Fruit fly (Drosophila melanogaster) whole organism, embryonic: Measurements from ENCODE around the gene Ir31a.

Experiments
- Atf-2 ChIP-seq: fragments of 200-800 bp; sonication (Bioruptor generic); optimal IDR thresholded peaks from 2 replicates; lab custom pipeline; 2016; ENCODE audit warnings: missing biosample characterization, missing genetic modification characterization
- CG10366 ChIP-seq: fragments of 200-800 bp; sonication (Bioruptor generic); IDR thresholded peaks from 2 replicates; pipeline ENCODE4 v1.3.6; 2022; ENCODE audit warnings: missing biosample characterization, missing genetic modification characterization
- CG11723 ChIP-seq: fragments of 200-800 bp; sonication (Bioruptor generic); optimal IDR thresholded peaks from 2 replicates; lab custom pipeline; 2017; ENCODE audit warnings: missing biosample characterization, mild to moderate bottlenecking, missing genetic modification characterization
- CG12219 ChIP-seq: fragments of 200-800 bp; sonication (Bioruptor generic); optimal IDR thresholded peaks from 3 replicates; lab custom pipeline; 2018; ENCODE audit warnings: missing biosample characterization, mild to moderate bottlenecking, missing genetic modification characterization
- CG12942 ChIP-seq: fragments of 200-800 bp; sonication (Bioruptor generic); optimal IDR thresholded peaks from 3 replicates; lab custom pipeline; 2016; ENCODE audit warnings: missing biosample characterization, missing genetic modification characterization
- CG13894 ChIP-seq: fragments of 200-800 bp; sonication (Bioruptor generic); optimal IDR thresholded peaks from 3 replicates; lab custom pipeline; 2018; ENCODE audit warnings: missing biosample characterization, mild to moderate bottlenecking, missing genetic modification characterization, moderate library complexity
- CG14014 ChIP-seq: fragments of 200-800 bp; sonication (Bioruptor generic); IDR thresholded peaks from 2 replicates; pipeline ENCODE4 v1.3.6; 2022; ENCODE audit warnings: missing biosample characterization, missing genetic modification characterization
- CG17385 ChIP-seq: fragments of 200-800 bp; sonication (Bioruptor generic); optimal IDR thresholded peaks from 3 replicates; lab custom pipeline; 2018; ENCODE audit warnings: missing biosample characterization, mild to moderate bottlenecking, missing genetic modification characterization
- CG34376 ChIP-seq: fragments of 200-800 bp; sonication (Bioruptor generic); optimal IDR thresholded peaks from 2 replicates; lab custom pipeline; 2018; ENCODE audit warnings: missing biosample characterization, mild to moderate bottlenecking, missing genetic modification characterization
- CG3995 ChIP-seq: fragments of 200-800 bp; sonication (Bioruptor generic); optimal IDR thresholded peaks from 3 replicates; lab custom pipeline; 2016; ENCODE audit warnings: missing biosample characterization, missing genetic modification characterization
- CG4424 ChIP-seq: fragments of 200-800 bp; sonication (Bioruptor generic); optimal IDR thresholded peaks from 3 replicates; lab custom pipeline; 2016; ENCODE audit warnings: missing biosample characterization, missing genetic modification characterization
- CG4730 ChIP-seq: fragments of 200-800 bp; sonication (Bioruptor generic); IDR thresholded peaks from 2 replicates; pipeline ENCODE4 v1.3.6; 2022; ENCODE audit warnings: missing biosample characterization, missing genetic modification characterization
- CG5953 ChIP-seq: fragments of 200-800 bp; sonication (Bioruptor generic); IDR thresholded peaks from 2 replicates; pipeline ENCODE4 v1.3.6; 2022; ENCODE audit warnings: missing biosample characterization, missing genetic modification characterization
- CG7556 ChIP-seq: fragments of 200-800 bp; sonication (Bioruptor generic); optimal IDR thresholded peaks from 2 replicates; lab custom pipeline; 2017; ENCODE audit warnings: missing biosample characterization, mild to moderate bottlenecking, missing genetic modification characterization
- CG8478 ChIP-seq: fragments of >200 bp; optimal IDR thresholded peaks from 2 replicates; lab custom pipeline; 2018
- CG9727 ChIP-seq: fragments of 200-800 bp; sonication (Bioruptor generic); optimal IDR thresholded peaks from 3 replicates; lab custom pipeline; 2017; ENCODE audit warnings: missing biosample characterization, mild to moderate bottlenecking, missing genetic modification characterization
- Camta ChIP-seq: fragments of 200-800 bp; sonication (Bioruptor generic); optimal IDR thresholded peaks from 2 replicates; lab custom pipeline; 2016; ENCODE audit warnings: missing biosample characterization, missing genetic modification characterization
- CoRest ChIP-seq: fragments of 200-800 bp; sonication (Bioruptor generic); optimal IDR thresholded peaks from 3 replicates; lab custom pipeline; 2018; ENCODE audit warnings: missing biosample characterization, mild to moderate bottlenecking, missing genetic modification characterization, moderate library complexity
- Dll ChIP-seq: fragments of 200-800 bp; sonication (Bioruptor generic); IDR thresholded peaks from 4 replicates; pipeline ENCODE4 v1.3.6; 2022; ENCODE audit warnings: missing biosample characterization, missing genetic modification characterization; ENCODE audit not compliant: partially characterized antibody
- Ets65A ChIP-seq: fragments of 200-800 bp; sonication (Bioruptor generic); peaks from one replicate; lab custom pipeline; 2016; ENCODE audit warnings: missing biosample characterization, missing genetic modification characterization
- GATAe ChIP-seq: fragments of 200-800 bp; sonication (Bioruptor generic); conservative IDR thresholded peaks from 2 replicates; pipeline ENCODE4 v1.3.6; 2022; ENCODE audit warnings: missing biosample characterization, missing genetic modification characterization
- H15 ChIP-seq: fragments of 200-800 bp; sonication (Bioruptor generic); IDR thresholded peaks from 3 replicates; pipeline ENCODE4 v1.3.6; 2022; ENCODE audit warnings: missing biosample characterization, missing genetic modification characterization
- Hr51 ChIP-seq, 2 experiments: fragments of 200-800 bp; sonication (Bioruptor generic); optimal IDR thresholded peaks; 2 replicates in 1 of 2; 3 replicates in 1 of 2; lab custom pipeline; 2016 to 2018; ENCODE audit warnings: missing biosample characterization in 2 of 2, missing genetic modification characterization in 2 of 2, mild to moderate bottlenecking in 1 of 2, moderate library complexity in 1 of 2
- MBD-R2 ChIP-seq: fragments of 200-800 bp; sonication (Bioruptor generic); IDR thresholded peaks from 2 replicates; pipeline ENCODE4 v1.3.6; 2022; ENCODE audit warnings: missing biosample characterization, missing genetic modification characterization
- Nf-YB ChIP-seq: fragments of 200-800 bp; sonication (Bioruptor generic); optimal IDR thresholded peaks from 3 replicates; lab custom pipeline; 2019; ENCODE audit warnings: missing biosample characterization, mild to moderate bottlenecking, missing genetic modification characterization, moderate library complexity
- Nf-YC ChIP-seq: fragments of 200-800 bp; optimal IDR thresholded peaks from 3 replicates; lab custom pipeline; 2019; ENCODE audit warnings: missing biosample characterization, mild to moderate bottlenecking, missing genetic modification characterization, moderate library complexity
- Rfx ChIP-seq: fragments of 200-800 bp; sonication (Bioruptor generic); IDR thresholded peaks from 2 replicates; pipeline ENCODE4 v1.3.6; 2022; ENCODE audit warnings: missing biosample characterization, missing genetic modification characterization
- Stat92E ChIP-seq, 3 experiments: fragments of >200 bp in 2 of 3; fragments of 200-800 bp in 1 of 3; sonication (Bioruptor generic) in 1 of 3; optimal IDR thresholded peaks; 2 replicates each; lab custom pipeline; 2017 to 2019; ENCODE audit warnings: missing biosample characterization in 3 of 3, missing genetic modification characterization in 3 of 3, mild to moderate bottlenecking in 1 of 3, moderate library complexity in 1 of 3
- Usf ChIP-seq: fragments of 200-800 bp; sonication (Bioruptor generic); optimal IDR thresholded peaks from 2 replicates; lab custom pipeline; 2017; ENCODE audit warnings: missing genotype, missing biosample characterization, missing genetic modification characterization
- ab ChIP-seq: fragments of 200-800 bp; sonication (Bioruptor generic); optimal IDR thresholded peaks from 2 replicates; lab custom pipeline; 2016; ENCODE audit warnings: missing biosample characterization, missing genetic modification characterization
- abd-A ChIP-seq: fragments of 200-800 bp; sonication (Bioruptor generic); optimal IDR thresholded peaks from 3 replicates; lab custom pipeline; 2019; ENCODE audit warnings: missing biosample characterization, mild to moderate bottlenecking, missing genetic modification characterization, moderate library complexity
- ara ChIP-seq: fragments of 200-800 bp; sonication (Bioruptor generic); IDR thresholded peaks from 2 replicates; pipeline ENCODE4 v1.3.6; 2022; ENCODE audit warnings: missing biosample characterization, missing genetic modification characterization
- bigmax ChIP-seq: fragments of 200-800 bp; sonication (Bioruptor generic); optimal IDR thresholded peaks from 2 replicates; lab custom pipeline; 2018; ENCODE audit warnings: missing biosample characterization, mild to moderate bottlenecking, missing genetic modification characterization
- chif ChIP-seq, 2 experiments: fragments of 200-800 bp; sonication (Bioruptor generic); optimal IDR thresholded peaks; 3 replicates each; lab custom pipeline; 2016; ENCODE audit warnings: missing biosample characterization in 2 of 2, missing genetic modification characterization in 2 of 2
- cwo ChIP-seq: fragments of 200-800 bp; sonication (Bioruptor generic); optimal IDR thresholded peaks from 3 replicates; lab custom pipeline; 2017; ENCODE audit warnings: missing biosample characterization, missing genetic modification characterization, mild to moderate bottlenecking, moderate library complexity, missing genetic modification reagents
- dysf ChIP-seq: fragments of 200-800 bp; sonication (Bioruptor generic); IDR thresholded peaks from 3 replicates; pipeline ENCODE4 v1.3.6; 2022; ENCODE audit warnings: missing biosample characterization, missing genetic modification characterization
- exex ChIP-seq: fragments of 200-800 bp; sonication (Bioruptor generic); optimal IDR thresholded peaks from 4 replicates; lab custom pipeline; 2018; ENCODE audit warnings: missing biosample characterization, mild to moderate bottlenecking, missing genetic modification characterization, moderate library complexity
- gsb-n ChIP-seq: fragments of 200-800 bp; sonication (Bioruptor generic); optimal IDR thresholded peaks from 3 replicates; lab custom pipeline; 2018; ENCODE audit warnings: missing biosample characterization, mild to moderate bottlenecking, missing genetic modification characterization
- h ChIP-seq: fragments of >200 bp; optimal IDR thresholded peaks from 2 replicates; lab custom pipeline; 2017
- hb ChIP-seq: fragments of 200-800 bp; sonication (Bioruptor generic); IDR thresholded peaks from 3 replicates; pipeline ENCODE4 v1.3.6; 2022; ENCODE audit warnings: missing biosample characterization, missing genetic modification characterization; ENCODE audit not compliant: partially characterized antibody
- ind ChIP-seq: fragments of 200-800 bp; sonication (Bioruptor generic); optimal IDR thresholded peaks from 3 replicates; lab custom pipeline; 2016; ENCODE audit warnings: missing biosample characterization, missing genetic modification characterization
- insv ChIP-seq, 2 experiments: fragments of 200-800 bp; sonication (Bioruptor generic); optimal IDR thresholded peaks; 3 replicates each; lab custom pipeline; 2016 to 2018; ENCODE audit warnings: missing biosample characterization in 2 of 2, missing genetic modification characterization in 2 of 2
- pfk ChIP-seq: fragments of 200-800 bp; sonication (Bioruptor generic); optimal IDR thresholded peaks from 2 replicates; lab custom pipeline; 2018; ENCODE audit warnings: missing biosample characterization, mild to moderate bottlenecking, missing genetic modification characterization, moderate library complexity
- psq ChIP-seq: fragments of 200-800 bp; sonication (Bioruptor generic); optimal IDR thresholded peaks from 2 replicates; lab custom pipeline; 2017; ENCODE audit warnings: missing biosample characterization, missing genetic modification characterization
- row ChIP-seq: fragments of 200-800 bp; sonication (Bioruptor generic); IDR thresholded peaks from 3 replicates; pipeline ENCODE4 v1.3.6; 2022; ENCODE audit warnings: missing biosample characterization, missing genetic modification characterization
- schlank ChIP-seq: fragments of 200-800 bp; sonication (Bioruptor generic); optimal IDR thresholded peaks from 2 replicates; lab custom pipeline; 2018; ENCODE audit warnings: missing biosample characterization, mild to moderate bottlenecking, missing genetic modification characterization
- scrt ChIP-seq: fragments of 200-800 bp; sonication (Bioruptor generic); optimal IDR thresholded peaks from 2 replicates; lab custom pipeline; 2018; ENCODE audit warnings: missing biosample characterization, mild to moderate bottlenecking, missing genetic modification characterization, moderate library complexity
- sens ChIP-seq: fragments of 200-800 bp; sonication (Bioruptor generic); peaks from one replicate; lab custom pipeline; 2016; ENCODE audit warnings: missing biosample characterization, missing genetic modification characterization
- shn ChIP-seq: fragments of 200-800 bp; sonication (Bioruptor generic); optimal IDR thresholded peaks from 3 replicates; lab custom pipeline; 2016; ENCODE audit warnings: missing biosample characterization, missing genetic modification characterization
- so ChIP-seq: fragments of 200-800 bp; sonication (Bioruptor generic); IDR thresholded peaks from 3 replicates; pipeline ENCODE4 v1.3.6; 2022; ENCODE audit warnings: missing biosample characterization, missing genetic modification characterization
- sob ChIP-seq: fragments of 200-800 bp; sonication (Bioruptor generic); IDR thresholded peaks from 2 replicates; pipeline ENCODE4 v1.3.6; 2022; ENCODE audit warnings: missing biosample characterization, missing genetic modification characterization
- vnd ChIP-seq: fragments of 200-800 bp; sonication (Bioruptor generic); IDR thresholded peaks from 3 replicates; pipeline ENCODE4 v1.3.6; 2022; ENCODE audit warnings: missing biosample characterization, missing genetic modification characterization; ENCODE audit not compliant: partially characterized antibody
- zfh2 ChIP-seq: fragments of 200-800 bp; sonication (Bioruptor generic); optimal IDR thresholded peaks from 2 replicates; lab custom pipeline; 2016; ENCODE audit warnings: missing biosample characterization, missing genetic modification characterization

Ir31a gene

dm6 chr2L:10437317-10437716 is 32.0 kb downstream of the Ir31a start, which contains the start of gene STUB1 (continued):
- TF ChIP-seq CG3995 (peak; percentile 59), ab (no peak), pfk (GFP tag; lab: Kevin White, UChicago) (peak; percentile 50), bigmax (GFP tag; lab: Kevin White, UChicago) (no peak), gsb-n (no peak), hb (peak; percentile 99), sens (no peak), scrt (no peak), psq (no peak), Rfx (GFP tag; lab: Robert Waterston, UW) (peak; percentile 61), insv (GFP tag; optimal IDR thresholded peaks at IDR 0.05; lab: Kevin White, UChicago) (no peak), Nf-YB (GFP tag; lab: Kevin White, UChicago) (no peak), CG14014 (0 out of 2 replicates have a peak, but pooled peaks have one; percentile 14), h (lab: Kevin White, UChicago) (no peak), MBD-R2 (GFP tag; lab: Robert Waterston, UW) (peak; percentile 91), CG12219 (GFP tag; lab: Kevin White, UChicago) (no peak), Usf (GFP tag; lab: Kevin White, UChicago) (no peak), row (GFP tag; lab: Robert Waterston, UW) (peak; percentile 77), so (GFP tag; lab: Robert Waterston, UW) (no peak), exex (peak; percentile 24), CG9727 (GFP tag; lab: Kevin White, UChicago) (no peak), Nf-YC (tag; lab: Kevin White, UChicago) (no peak), CG34376 (GFP tag; lab: Kevin White, UChicago) (peak; percentile 7), CG4424 (GFP tag; lab: Kevin White, UChicago) (no peak), CG10366 (no peak), sob (peak; percentile 61), CG8478 (no peak), CG11723 (no peak), CG13894 (tag; lab: Kevin White, UChicago) (no peak), ara (GFP tag; lab: Robert Waterston, UW) (no peak), ind (GFP tag; lab: Kevin White, UChicago) (no peak), chif (GFP tag; optimal IDR thresholded peaks at IDR 0.05; lab: Kevin White, UChicago) (no peak), dysf (no peak), schlank (no peak), Dll (GFP tag; lab: Robert Waterston, UW) (peak; percentile 95), abd-A (tag; lab: Kevin White, UChicago) (no peak), Ets65A (peak; percentile 25), shn (GFP tag; lab: Kevin White, UChicago) (no peak), Stat92E (GFP tag; optimal IDR thresholded peaks at IDR 0.05; lab: Kevin White, UChicago) (no peak), Camta (GFP tag; lab: Kevin White, UChicago) (no peak), CG12942 (GFP tag; lab: Kevin White, UChicago) (no peak), CG4730 (GFP tag; lab: Robert Waterston, UW) (no peak), CG17385 (GFP tag; lab: Kevin White, UChicago) (no peak), cwo (GFP tag; lab: Kevin White, UChicago) (no peak), zfh2 (GFP tag; lab: Kevin White, UChicago) (peak; percentile 57), CG7556 (GFP tag; lab: Kevin White, UChicago) (no peak), H15 (GFP tag; lab: Robert Waterston, UW) (no peak), vnd (peak; percentile 98), Hr51 (GFP tag; optimal IDR thresholded peaks at IDR 0.05; lab: Kevin White, UChicago) (no peak), Atf-2 (GFP tag; lab: Kevin White, UChicago) (no peak), GATAe (GFP tag; lab: Robert Waterston, UW) (no peak), CG5953 (no peak), CoRest (tag; lab: Kevin White, UChicago) (peak; percentile 28)
